Worm (Caenorhabditis elegans) whole organism, early embryonic: ENCODE data around the gene fbf-1.

ENCODE experiments used
- B0310.2 ChIP-seq: sonication (generic microtip); optimal IDR thresholded peaks from 2 replicates; lab custom pipeline; 2016; ENCODE audit warnings: mild to moderate bottlenecking, missing genetic modification characterization, missing compliant biosample characterization
- aly-1 ChIP-seq: sonication (generic microtip); optimal IDR thresholded peaks from 2 replicates; lab custom pipeline; 2016; ENCODE audit warnings: missing genetic modification characterization, missing compliant biosample characterization
- ama-1 ChIP-seq: fragments of 150-350 bp; optimal IDR thresholded peaks from 2 replicates; lab custom pipeline; 2014
- ets-7 ChIP-seq: sonication (generic microtip); optimal IDR thresholded peaks from 2 replicates; lab custom pipeline; 2016; ENCODE audit warnings: missing genotype, missing genetic modification characterization, missing compliant biosample characterization
- sea-1 ChIP-seq: fragments of 200-800 bp; sonication (Bioruptor generic); conservative IDR thresholded peaks from 2 replicates; pipeline ENCODE4 v1.3.6; 2022; ENCODE audit warnings: missing genetic modification characterization, missing compliant biosample characterization
- tbx-37 ChIP-seq: fragments of 200-800 bp; sonication (Bioruptor generic); conservative IDR thresholded peaks from 2 replicates; pipeline ENCODE4 v1.3.6; 2022; ENCODE audit warnings: missing genetic modification reagents, missing genetic modification characterization, missing compliant biosample characterization
- tra-4 ChIP-seq: sonication (generic microtip); optimal IDR thresholded peaks from 2 replicates; lab custom pipeline; 2017; ENCODE audit warnings: missing genetic modification characterization, missing compliant biosample characterization

DNA sequence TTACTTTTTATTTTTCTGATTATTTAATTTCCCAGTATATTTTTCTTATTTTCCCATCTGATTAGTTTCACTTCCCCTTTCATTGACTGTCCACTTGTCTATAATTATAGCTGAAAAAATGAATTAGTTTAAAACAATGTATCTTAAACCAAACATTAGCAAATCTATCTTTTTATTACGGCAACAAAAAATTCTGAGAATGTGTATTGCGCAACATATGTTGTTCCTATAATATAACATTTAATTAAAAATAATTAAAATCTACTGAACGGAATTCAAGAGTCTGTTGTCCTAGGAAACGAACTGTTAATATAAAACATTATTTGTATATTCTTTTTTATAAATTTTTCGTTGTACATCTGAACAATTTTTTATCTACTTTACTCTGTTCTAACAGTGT lies 29.3 kb upstream of the fbf-1 start:
- TF ChIP-seq tra-4 (tag; lab: Kevin White, UChicago) (no peak), sea-1 (GFP tag; lab: Robert Waterston, UW) (no peak), ama-1 (no peak), tbx-37 (no peak), ets-7 (tag; lab: Kevin White, UChicago) (no peak), B0310.2 (tag; lab: Kevin White, UChicago) (no peak), aly-1 (no peak)
